Worm (Caenorhabditis elegans): Measurements from ENCODE around the gene gop-3.

DNA sequence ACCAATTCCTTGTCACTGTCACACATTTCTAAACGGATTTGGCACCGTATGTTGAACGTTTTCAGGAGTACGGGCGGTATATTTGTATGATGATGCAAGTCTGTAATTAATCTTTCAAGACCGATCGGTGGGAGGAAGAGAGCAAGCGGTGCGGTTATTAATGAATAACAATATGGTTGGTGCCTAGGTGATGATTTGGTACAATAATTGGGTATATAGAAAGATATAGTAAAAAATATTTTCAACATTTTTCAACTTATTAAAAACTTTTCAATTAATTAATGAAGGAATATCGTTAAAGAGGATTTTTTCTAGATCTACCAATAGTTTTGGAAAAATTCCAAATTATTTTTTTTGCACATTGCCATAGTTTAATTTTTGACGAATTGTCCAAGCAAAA, 16.0 kb upstream of the gop-3 start, which contains the start of gene cnd-1:
- TF ChIP-seq ham-2 (GFP tag; optimal IDR thresholded peaks at IDR 0.05), result no peak
- no peak for TF ChIP-seq pha-4 (tag; optimal IDR thresholded peaks at IDR 0.05)
- no peak for TF ChIP-seq blmp-1 (tag; optimal IDR thresholded peaks at IDR 0.05)
- no peak for TF ChIP-seq nhr-12 (tag; optimal IDR thresholded peaks at IDR 0.05)
- no peak for TF ChIP-seq nhr-76 (tag; optimal IDR thresholded peaks at IDR 0.05)
- TF ChIP-seq snpc-4 (tag; optimal IDR thresholded peaks at IDR 0.05), result no peak
- no peak for TF ChIP-seq sem-2 (GFP tag; optimal IDR thresholded peaks at IDR 0.05)
